Worm (Caenorhabditis elegans) whole organism, young adult: ENCODE data around the gene C23G10.5.

Experiments
- D2030.7 ChIP-seq: fragments of 200-800 bp; sonication (Bioruptor generic); IDR thresholded peaks from 2 replicates; pipeline ENCODE4 v1.3.6; 2022; ENCODE audit warnings: missing genetic modification reagents, missing genetic modification characterization, missing compliant biosample characterization
- F33H1.4 ChIP-seq: fragments of 200-800 bp; sonication (Bioruptor generic); IDR thresholded peaks from 2 replicates; pipeline ENCODE4 v1.3.6; 2022; ENCODE audit warnings: missing genetic modification reagents, missing genetic modification characterization, missing compliant biosample characterization
- F39B2.1 ChIP-seq: fragments of 200-800 bp; sonication (Bioruptor generic); IDR thresholded peaks from 2 replicates; pipeline ENCODE4 v1.3.6; 2022; ENCODE audit warnings: missing genetic modification reagents, missing genetic modification characterization, missing compliant biosample characterization
- F49E8.2 ChIP-seq: sonication (generic microtip); optimal IDR thresholded peaks from 3 replicates; lab custom pipeline; 2017; ENCODE audit warnings: missing genetic modification characterization, mild to moderate bottlenecking, missing compliant biosample characterization, antibody characterized with exemption, moderate library complexity; ENCODE audit not compliant: insufficient read depth
- F52B5.7 ChIP-seq: sonication (generic microtip); optimal IDR thresholded peaks from 2 replicates; lab custom pipeline; 2016; ENCODE audit warnings: mild to moderate bottlenecking, missing genetic modification characterization, missing compliant biosample characterization
- F57C9.4 ChIP-seq: sonication (generic microtip); optimal IDR thresholded peaks from 2 replicates; lab custom pipeline; 2017; ENCODE audit warnings: mild to moderate bottlenecking, missing genetic modification characterization, missing compliant biosample characterization
- K11D2.4 ChIP-seq: fragments of 200-800 bp; sonication (Bioruptor generic); IDR thresholded peaks from 2 replicates; pipeline ENCODE4 v1.3.6; 2022; ENCODE audit warnings: missing genetic modification reagents, missing genetic modification characterization, missing compliant biosample characterization
- T26A5.8 ChIP-seq: sonication (generic microtip); optimal IDR thresholded peaks from 2 replicates; lab custom pipeline; 2016; ENCODE audit warnings: missing genetic modification characterization, missing compliant biosample characterization
- Y56A3A.18 ChIP-seq: fragments of 200-800 bp; sonication (Bioruptor generic); IDR thresholded peaks from 2 replicates; pipeline ENCODE4 v1.3.6; 2022; ENCODE audit warnings: missing genetic modification reagents, missing genetic modification characterization, missing compliant biosample characterization
- Y79H2A.3 ChIP-seq: fragments of 200-800 bp; sonication (Bioruptor generic); conservative IDR thresholded peaks from 2 replicates; pipeline ENCODE4 v1.3.6; 2022; ENCODE audit warnings: missing genetic modification reagents, missing genetic modification characterization, missing compliant biosample characterization
- Y95B8A.8 ChIP-seq: fragments of 200-800 bp; sonication (Bioruptor generic); IDR thresholded peaks from 2 replicates; pipeline ENCODE4 v1.3.6; 2022; ENCODE audit warnings: missing genetic modification reagents, missing genetic modification characterization, missing compliant biosample characterization
- akir-1 ChIP-seq: fragments of 200-800 bp; sonication (Bioruptor generic); optimal IDR thresholded peaks from 2 replicates; lab custom pipeline; 2018; ENCODE audit warnings: mild to moderate bottlenecking, missing genetic modification characterization, moderate library complexity, missing compliant biosample characterization
- ama-1 ChIP-seq, 3 experiments: fragments of 150-350 bp in 1 of 3; sonication (generic microtip) in 2 of 3; optimal IDR thresholded peaks; 2 replicates each; lab custom pipeline; 2014 to 2018; ENCODE audit warnings: missing biosample characterization in 2 of 3, missing genetic modification characterization in 2 of 3, missing genetic modification reagents in 2 of 3
- bed-1 ChIP-seq: fragments of 200-800 bp; sonication (Bioruptor generic); IDR thresholded peaks from 2 replicates; pipeline ENCODE4 v1.3.6; 2022; ENCODE audit warnings: missing genetic modification reagents, missing genetic modification characterization, missing compliant biosample characterization
- bed-2 ChIP-seq: fragments of 200-800 bp; sonication (Bioruptor generic); IDR thresholded peaks from 2 replicates; pipeline ENCODE4 v1.3.6; 2022; ENCODE audit warnings: missing genetic modification reagents, missing genetic modification characterization, missing compliant biosample characterization
- ccch-3 ChIP-seq: fragments of 200-800 bp; sonication (Bioruptor generic); optimal IDR thresholded peaks from 2 replicates; lab custom pipeline; 2018; ENCODE audit warnings: mild to moderate bottlenecking, missing genetic modification characterization, missing compliant biosample characterization
- ceh-27 ChIP-seq: fragments of 200-800 bp; sonication (Bioruptor generic); optimal IDR thresholded peaks from 2 replicates; lab custom pipeline; 2018; ENCODE audit warnings: mild to moderate bottlenecking, missing genetic modification characterization, moderate library complexity, missing compliant biosample characterization
- ceh-58 ChIP-seq: fragments of 200-800 bp; sonication (Bioruptor generic); IDR thresholded peaks from 2 replicates; pipeline ENCODE4 v1.3.6; 2022; ENCODE audit warnings: missing genetic modification characterization, missing compliant biosample characterization
- dox-1 ChIP-seq: fragments of 200-800 bp; sonication (Bioruptor generic); IDR thresholded peaks from 2 replicates; pipeline ENCODE4 v1.3.6; 2022; ENCODE audit warnings: missing genetic modification reagents, missing genetic modification characterization, missing compliant biosample characterization
- egl-18 ChIP-seq: fragments of 200-800 bp; sonication (Bioruptor generic); IDR thresholded peaks from 2 replicates; pipeline ENCODE4 v1.3.6; 2022; ENCODE audit warnings: missing genetic modification reagents, missing genetic modification characterization, missing compliant biosample characterization
- egl-44 ChIP-seq: fragments of 200-800 bp; sonication (Bioruptor generic); IDR thresholded peaks from 2 replicates; pipeline ENCODE4 v1.3.6; 2022; ENCODE audit warnings: missing genetic modification reagents, missing genetic modification characterization, missing compliant biosample characterization
- ekl-4 ChIP-seq: fragments of 200-800 bp; sonication (Bioruptor generic); IDR thresholded peaks from 2 replicates; pipeline ENCODE4 v1.3.6; 2022; ENCODE audit warnings: missing genetic modification reagents, missing genetic modification characterization, missing compliant biosample characterization
- fkh-3 ChIP-seq: sonication (generic microtip); optimal IDR thresholded peaks from 2 replicates; lab custom pipeline; 2016; ENCODE audit warnings: mild to moderate bottlenecking, missing genetic modification characterization, missing compliant biosample characterization
- him-1 ChIP-seq: sonication (generic microtip); optimal IDR thresholded peaks from 2 replicates; lab custom pipeline; 2016; ENCODE audit warnings: missing genotype, missing genetic modification reagents, missing genetic modification characterization, missing compliant biosample characterization
- lag-1 ChIP-seq: fragments of 200-800 bp; sonication (Bioruptor generic); IDR thresholded peaks from 2 replicates; pipeline ENCODE4 v1.3.6; 2022; ENCODE audit warnings: missing genetic modification reagents, missing genetic modification characterization, missing compliant biosample characterization
- let-526 ChIP-seq: fragments of 200-800 bp; sonication (Bioruptor generic); IDR thresholded peaks from 2 replicates; pipeline ENCODE4 v1.3.6; 2022; ENCODE audit warnings: missing genetic modification reagents, missing genetic modification characterization, missing compliant biosample characterization
- lin-26 ChIP-seq: fragments of 200-800 bp; sonication (Bioruptor generic); IDR thresholded peaks from 2 replicates; pipeline ENCODE4 v1.3.6; 2022; ENCODE audit warnings: missing genetic modification reagents, missing genetic modification characterization, missing compliant biosample characterization
- lin-54 ChIP-seq: fragments of 200-800 bp; sonication (Bioruptor generic); optimal IDR thresholded peaks from 2 replicates; lab custom pipeline; 2018; ENCODE audit warnings: mild to moderate bottlenecking, missing genetic modification characterization, missing compliant biosample characterization
- lsy-27 ChIP-seq: sonication (generic microtip); optimal IDR thresholded peaks from 2 replicates; lab custom pipeline; 2017; ENCODE audit warnings: missing genetic modification characterization, mild to moderate bottlenecking, missing compliant biosample characterization, antibody characterized with exemption, missing genotype, borderline replicate concordance; ENCODE audit not compliant: insufficient read depth
- madf-3 ChIP-seq: fragments of 200-800 bp; sonication (Bioruptor generic); IDR thresholded peaks from 2 replicates; pipeline ENCODE4 v1.3.6; 2022; ENCODE audit warnings: missing genetic modification reagents, missing genetic modification characterization, missing compliant biosample characterization
- nhr-179 ChIP-seq: sonication (generic microtip); optimal IDR thresholded peaks from 2 replicates; lab custom pipeline; 2016; ENCODE audit warnings: mild to moderate bottlenecking, missing genetic modification characterization, missing compliant biosample characterization
- pbrm-1 ChIP-seq: fragments of 200-800 bp; sonication (Bioruptor generic); IDR thresholded peaks from 2 replicates; pipeline ENCODE4 v1.3.6; 2022; ENCODE audit warnings: missing genetic modification reagents, missing genetic modification characterization, missing compliant biosample characterization
- rcor-1 ChIP-seq: fragments of 200-800 bp; sonication (Bioruptor generic); IDR thresholded peaks from 2 replicates; pipeline ENCODE4 v1.3.6; 2022; ENCODE audit warnings: missing genetic modification reagents, missing genetic modification characterization, missing compliant biosample characterization
- rec-8 ChIP-seq, 2 experiments: sonication (generic microtip); optimal IDR thresholded peaks; 2 replicates each; lab custom pipeline; 2016; ENCODE audit warnings: mild to moderate bottlenecking in 2 of 2, missing genetic modification characterization in 2 of 2, missing genetic modification reagents in 2 of 2, missing genotype in 2 of 2, missing biosample characterization in 1 of 2, missing compliant biosample characterization in 1 of 2, moderate library complexity in 1 of 2
- repo-1 ChIP-seq: sonication (generic microtip); optimal IDR thresholded peaks from 2 replicates; lab custom pipeline; 2017; ENCODE audit warnings: mild to moderate bottlenecking, missing genetic modification characterization, missing compliant biosample characterization
- snpc-1.3 ChIP-seq: sonication (generic microtip); optimal IDR thresholded peaks from 2 replicates; lab custom pipeline; 2017; ENCODE audit warnings: missing genetic modification characterization, mild to moderate bottlenecking, missing compliant biosample characterization, antibody characterized with exemption, moderate library complexity, missing genotype, missing genetic modification reagents; ENCODE audit not compliant: insufficient read depth
- snpc-3.4 ChIP-seq: sonication (generic microtip); optimal IDR thresholded peaks from 2 replicates; lab custom pipeline; 2017; ENCODE audit warnings: missing genetic modification characterization, mild to moderate bottlenecking, missing compliant biosample characterization, antibody characterized with exemption, moderate library complexity, missing genotype, missing genetic modification reagents
- snpc-4 ChIP-seq, 5 experiments: fragments of 150-350 bp in 1 of 5; sonication (generic microtip) in 4 of 5; optimal IDR thresholded peaks; 2 replicates each; lab custom pipeline; 2014 to 2018; ENCODE audit warnings: missing genetic modification characterization in 5 of 5, missing biosample characterization in 3 of 5, antibody characterized with exemption in 2 of 5, mild to moderate bottlenecking in 2 of 5, missing compliant biosample characterization in 2 of 5, missing genotype in 2 of 5, moderate library complexity in 2 of 5, missing genetic modification reagents in 1 of 5
- somi-1 ChIP-seq: fragments of 200-800 bp; sonication (Bioruptor generic); optimal IDR thresholded peaks from 2 replicates; lab custom pipeline; 2018; ENCODE audit warnings: mild to moderate bottlenecking, missing genetic modification characterization, missing compliant biosample characterization
- tbp1 ChIP-seq: fragments of 200-800 bp; sonication (Bioruptor generic); optimal IDR thresholded peaks from 2 replicates; lab custom pipeline; 2018; ENCODE audit warnings: mild to moderate bottlenecking, missing genetic modification characterization, missing compliant biosample characterization
- tlf-1 ChIP-seq: fragments of 200-800 bp; sonication (Bioruptor generic); optimal IDR thresholded peaks from 2 replicates; lab custom pipeline; 2018; ENCODE audit warnings: mild to moderate bottlenecking, missing genetic modification characterization, missing compliant biosample characterization
- xnd-1 ChIP-seq: sonication (generic microtip); optimal IDR thresholded peaks from 2 replicates; lab custom pipeline; 2016; ENCODE audit warnings: missing genotype, missing genetic modification reagents, missing genetic modification characterization, missing compliant biosample characterization
- zfh-2 ChIP-seq: fragments of 200-800 bp; sonication (Bioruptor generic); conservative IDR thresholded peaks from 2 replicates; pipeline ENCODE4 v1.3.6; 2022; ENCODE audit warnings: missing genetic modification reagents, missing genetic modification characterization, missing compliant biosample characterization
- ztf-22 ChIP-seq: fragments of 200-800 bp; sonication (Bioruptor generic); optimal IDR thresholded peaks from 2 replicates; lab custom pipeline; 2018; ENCODE audit warnings: mild to moderate bottlenecking, missing genetic modification characterization, moderate library complexity, missing compliant biosample characterization
- ztf-25 ChIP-seq: fragments of 200-800 bp; sonication (Bioruptor generic); IDR thresholded peaks from 2 replicates; pipeline ENCODE4 v1.3.6; 2022; ENCODE audit warnings: missing genetic modification reagents, missing genetic modification characterization, missing compliant biosample characterization

Gene C23G10.5

ce11 chrIII:6207046-6207445 is 16.1 kb downstream of the C23G10.5 start:
- TF ChIP-seq dox-1, result peak; percentile 56; the same call in 1 of the 2 replicates
- peak; percentile 26; the same call in 1 of the 2 replicates for TF ChIP-seq F33H1.4 (GFP tag; lab: Robert Waterston, UW)
- TF ChIP-seq ceh-58 (GFP tag; lab: Robert Waterston, UW), result 0 out of 2 replicates have a peak, but pooled peaks have one; percentile 57
- TF ChIP-seq repo-1, result no peak
- TF ChIP-seq D2030.7, result peak; percentile 18; the same call in 1 of the 2 replicates
- TF ChIP-seq zfh-2 (GFP tag; lab: Robert Waterston, UW), result peak; percentile 49
- TF ChIP-seq T26A5.8 (tag; lab: Kevin White, UChicago), result no peak
- TF ChIP-seq, all 124 proteins: peak for 5

ce11 chrIII:6207881-6208280 is 17.0 kb downstream of the C23G10.5 start, which contains the start of gene C23G10.2:
TSS of gene C23G10.2 (plus strand) at chrIII:6208064.
- no peak for TF ChIP-seq bed-2 (GFP tag; lab: Robert Waterston, UW)
- TF ChIP-seq nhr-179 (tag; lab: Kevin White, UChicago), result no peak
- peak; percentile 42 for TF ChIP-seq snpc-1.3
- TF ChIP-seq tlf-1 (GFP tag; lab: Kevin White, UChicago), result peak; percentile 41
- no peak for TF ChIP-seq ztf-22 (GFP tag; lab: Kevin White, UChicago)
- TF ChIP-seq bed-1 (GFP tag; lab: Robert Waterston, UW), result no peak
- no peak for TF ChIP-seq egl-18 (GFP tag; lab: Robert Waterston, UW)
- TF ChIP-seq somi-1, result no peak
- no peak for TF ChIP-seq ama-1 (optimal IDR thresholded peaks at IDR 0.05; lab: Kevin White, UChicago)
- peak in 1 of 2 experiments; percentile 75 for TF ChIP-seq ama-1 (GFP tag; optimal IDR thresholded peaks at IDR 0.05; lab: Kevin White, UChicago)
- TF ChIP-seq F39B2.1 (GFP tag; lab: Robert Waterston, UW), result peak; percentile 75; the same call in 1 of the 2 replicates
- TF ChIP-seq akir-1, result no peak
- TF ChIP-seq let-526 (GFP tag; lab: Robert Waterston, UW), result no peak
- no peak for TF ChIP-seq egl-44
- TF ChIP-seq lag-1, result no peak
- TF ChIP-seq Y95B8A.8 (GFP tag; lab: Robert Waterston, UW), result 0 out of 2 replicates have a peak, but pooled peaks have one; percentile 31
- no peak for TF ChIP-seq Y79H2A.3
- no peak for TF ChIP-seq lsy-27 (tag; lab: Kevin White, UChicago)
- TF ChIP-seq repo-1, result peak; percentile 16
- peak; percentile 83 for TF ChIP-seq F49E8.2
- TF ChIP-seq pbrm-1 (GFP tag; lab: Robert Waterston, UW), result peak; percentile 61; the same call in 1 of the 2 replicates
- TF ChIP-seq him-1, result no peak
- TF ChIP-seq K11D2.4 (GFP tag; lab: Robert Waterston, UW), result no peak
- TF ChIP-seq lin-54 (GFP tag; lab: Kevin White, UChicago), result peak; percentile 16
- TF ChIP-seq snpc-4 (GFP tag; optimal IDR thresholded peaks at IDR 0.05; lab: Kevin White, UChicago), result no peak
- peak in 2 of 4 experiments; percentile 24 for TF ChIP-seq snpc-4 (tag; optimal IDR thresholded peaks at IDR 0.05; lab: Kevin White, UChicago)
- TF ChIP-seq tbp1 (GFP tag; lab: Kevin White, UChicago), result peak; percentile 39
- TF ChIP-seq F52B5.7, result no peak
- peak; percentile 54 for TF ChIP-seq snpc-3.4 (tag; lab: Kevin White, UChicago)
- peak; percentile 70; the same call in 1 of the 2 replicates for TF ChIP-seq ekl-4 (GFP tag; lab: Robert Waterston, UW)
- peak; percentile 62 for TF ChIP-seq rcor-1 (GFP tag; lab: Robert Waterston, UW)
- no peak for TF ChIP-seq F57C9.4 (tag; lab: Kevin White, UChicago)
- peak; percentile 69 for TF ChIP-seq lin-26 (GFP tag; lab: Robert Waterston, UW)
- peak; percentile 58; the same call in 1 of the 2 replicates for TF ChIP-seq madf-3 (GFP tag; lab: Robert Waterston, UW)
- no peak for TF ChIP-seq ccch-3
- no peak for TF ChIP-seq ztf-25 (GFP tag; lab: Robert Waterston, UW)
- TF ChIP-seq rec-8 (tag; optimal IDR thresholded peaks at IDR 0.05; lab: Kevin White, UChicago), result no peak
- TF ChIP-seq Y56A3A.18 (GFP tag; lab: Robert Waterston, UW), result peak; percentile 68; the same call in 1 of the 2 replicates
- no peak for TF ChIP-seq fkh-3
- TF ChIP-seq ceh-27 (GFP tag; lab: Kevin White, UChicago), result no peak
- peak; percentile 18 for TF ChIP-seq xnd-1 (tag; lab: Kevin White, UChicago)
